Fruit fly (Drosophila melanogaster): Measurements from ENCODE around the gene porin.

DNA sequence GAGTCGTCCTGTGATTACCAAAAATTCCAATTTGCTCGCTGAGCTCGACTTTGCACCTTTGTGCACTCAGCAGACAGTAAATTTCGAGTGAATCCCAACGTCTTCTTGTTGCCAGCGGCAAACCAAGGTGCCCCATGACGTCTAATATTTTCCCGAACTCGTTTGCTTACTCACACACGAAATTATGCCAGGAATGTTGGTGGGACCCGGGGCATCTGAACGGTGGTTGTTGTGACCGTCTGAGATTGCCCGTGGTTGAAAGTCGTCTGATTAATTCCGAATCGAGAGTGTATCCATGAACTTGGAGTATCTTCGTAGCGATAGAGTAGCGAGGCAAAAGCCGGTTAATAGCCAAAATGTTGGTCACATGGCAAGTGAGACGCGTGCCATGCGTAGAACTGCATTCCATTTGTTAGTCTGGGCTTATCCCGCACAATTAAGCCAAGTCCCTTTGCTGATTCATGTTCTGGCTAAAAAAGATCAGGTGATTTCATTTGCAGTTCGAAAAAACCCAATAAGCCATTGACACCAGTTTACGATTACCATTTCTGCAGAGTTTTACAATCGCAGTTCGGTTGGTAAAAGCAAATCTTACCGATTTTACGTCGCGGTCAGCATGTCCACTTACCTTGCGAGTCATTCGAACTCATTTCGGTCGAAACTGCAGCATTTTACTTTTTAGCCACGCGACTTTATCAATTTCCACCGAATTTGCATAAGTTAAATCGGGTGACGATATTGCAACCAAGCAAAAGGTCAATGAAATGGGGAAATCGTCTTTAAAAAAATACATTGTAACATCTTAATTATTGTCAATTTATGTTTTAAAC lies 48.5 kb downstream of the porin start:
- no peak for TF ChIP-seq CG32767 (GFP tag; IDR thresholded peaks at IDR 0.05)
- no peak for TF ChIP-seq Dbx (GFP tag; IDR thresholded peaks at IDR 0.05)
- no peak for TF ChIP-seq Myb (GFP tag; optimal IDR thresholded peaks at IDR 0.05)
- TF ChIP-seq Fer2 (tag; optimal IDR thresholded peaks at IDR 0.05), result no peak
- TF ChIP-seq Awh (GFP tag; IDR thresholded peaks at IDR 0.05), result no peak
- TF ChIP-seq CG15601 (tag; optimal IDR thresholded peaks at IDR 0.05), result no peak
- TF ChIP-seq CG10543 (GFP tag; optimal IDR thresholded peaks at IDR 0.05), result no peak
- no peak for TF ChIP-seq CG14441 (GFP tag; IDR thresholded peaks at IDR 0.05)

Data from whole organism, embryonic.